Worm (Caenorhabditis elegans): Measurements from ENCODE around the gene cisd-1.
A peak's percentile ranks its signal among the peaks of the same experiment; 100 is the strongest.
"Not testable (repeated sequence)": the region's sequence is repeated elsewhere in the genome, so short reads cannot be mapped to it uniquely, and the experiment has no call there.

Gene cisd-1

DNA sequence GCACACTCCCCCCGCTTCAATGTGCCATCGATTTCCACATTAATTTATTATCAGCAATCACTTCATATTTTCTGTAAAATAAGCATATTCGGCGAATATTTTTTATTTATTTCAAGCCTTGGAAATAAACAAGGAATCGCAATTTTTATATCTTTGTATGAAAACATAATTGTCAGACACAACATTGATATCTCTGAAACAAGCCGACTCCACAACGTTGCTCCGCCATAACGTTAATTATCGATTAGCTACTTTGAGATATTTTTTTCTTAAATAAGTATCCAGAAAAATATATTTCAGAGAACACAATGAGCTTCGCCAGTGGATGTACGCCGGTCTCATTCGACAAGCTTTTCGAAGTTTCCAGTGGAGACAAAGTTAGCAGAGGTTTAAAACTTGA lies 25.6 kb downstream of the cisd-1 start, which contains the start of gene adbp-1:
TSS of gene adbp-1 (plus strand) at position 301 of the 400 bp plus-strand sequence.
- TF ChIP-seq unc-62 (GFP tag; optimal IDR thresholded peaks at IDR 0.05), result no peak
- no peak for TF ChIP-seq sem-2 (GFP tag; optimal IDR thresholded peaks at IDR 0.05)
- TF ChIP-seq drap-1 (GFP tag; optimal IDR thresholded peaks at IDR 0.05), result no peak
- TF ChIP-seq tbx-8 (GFP tag; optimal IDR thresholded peaks at IDR 0.05), result no peak
- no peak for TF ChIP-seq elt-3 (tag; optimal IDR thresholded peaks at IDR 0.05)
- TF ChIP-seq mls-2 (tag; optimal IDR thresholded peaks at IDR 0.05), result no peak
- TF ChIP-seq lin-32 (GFP tag; optimal IDR thresholded peaks at IDR 0.05), result no peak
- TF ChIP-seq cnd-1 (tag; optimal IDR thresholded peaks at IDR 0.05), result no peak
- TF ChIP-seq hlh-1 (tag; optimal IDR thresholded peaks at IDR 0.05), result no peak
- no peak for TF ChIP-seq ztf-11 (tag; optimal IDR thresholded peaks at IDR 0.05)
- TF ChIP-seq nhr-12 (tag; optimal IDR thresholded peaks at IDR 0.05), result no peak
- TF ChIP-seq nhr-2 (tag; optimal IDR thresholded peaks at IDR 0.05), result no peak
- no peak for TF ChIP-seq unc-120 (tag; optimal IDR thresholded peaks at IDR 0.05; ENCODE audit: poor library complexity, severe bottlenecking)
- no peak for TF ChIP-seq lin-13 (tag; optimal IDR thresholded peaks at IDR 0.05)
- no peak for TF ChIP-seq zip-8 (tag; optimal IDR thresholded peaks at IDR 0.05)
- no peak for TF ChIP-seq blmp-1 (tag; optimal IDR thresholded peaks at IDR 0.05)
- TF ChIP-seq lsy-2 (tag; optimal IDR thresholded peaks at IDR 0.05), result no peak
- no peak for TF ChIP-seq pha-4 (tag; optimal IDR thresholded peaks at IDR 0.05)
- no peak for TF ChIP-seq ces-1 (GFP tag; optimal IDR thresholded peaks at IDR 0.05)

DNA sequence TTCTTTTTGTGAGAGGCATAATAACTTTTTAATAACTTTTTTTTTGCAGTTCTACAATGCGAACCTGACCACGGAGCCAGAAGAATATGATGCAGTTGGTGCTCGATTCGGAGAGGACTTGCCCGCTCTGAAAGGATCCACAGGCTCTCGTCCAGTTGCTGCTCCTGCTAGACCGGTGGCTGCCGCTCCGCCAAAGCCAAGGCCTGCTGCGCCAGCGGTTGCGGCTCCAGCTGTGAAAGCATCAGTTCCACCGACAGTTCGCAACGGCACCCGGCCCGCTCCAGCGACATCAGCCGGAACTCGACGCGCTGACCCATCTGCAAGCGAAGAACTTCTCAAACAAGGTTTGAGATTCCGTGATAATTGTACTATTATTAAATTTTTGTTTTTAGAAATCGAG lies 26.3 kb downstream of the cisd-1 start:
- TF ChIP-seq mab-5 (tag; optimal IDR thresholded peaks at IDR 0.05) (no peak), elt-3 (tag; optimal IDR thresholded peaks at IDR 0.05) (no peak), lin-13 (tag; optimal IDR thresholded peaks at IDR 0.05) (no peak)

DNA sequence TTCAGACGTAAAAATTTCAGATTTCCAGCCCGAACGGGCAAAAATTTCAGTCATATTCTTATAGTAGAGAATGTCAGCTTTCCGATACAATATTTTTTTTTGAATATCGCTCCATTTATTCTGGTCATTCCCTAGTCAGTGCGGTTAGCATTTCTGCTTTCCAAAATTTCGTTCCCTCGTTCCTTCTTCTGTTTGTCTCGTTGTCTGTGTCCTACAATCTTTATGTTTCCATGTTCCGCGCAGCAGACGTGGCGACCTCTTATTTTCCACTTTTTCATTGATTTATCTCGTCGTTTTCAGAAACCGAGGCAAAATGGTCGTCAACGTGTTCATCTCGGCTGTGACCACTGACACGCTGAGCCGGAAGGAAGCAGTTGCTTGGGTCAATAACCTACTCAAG lies 27.0 kb downstream of the cisd-1 start, which contains the start of gene ebp-2:
TSS of gene ebp-2 (plus strand) at position 301 of the 400 bp plus-strand sequence.
- not testable (repeated sequence) for TF ChIP-seq blmp-1 (tag; optimal IDR thresholded peaks at IDR 0.05); nhr-237 (tag; optimal IDR thresholded peaks at IDR 0.05); elt-1 (tag; optimal IDR thresholded peaks at IDR 0.05; ENCODE audit: borderline replicate concordance, insufficient read depth)

DNA sequence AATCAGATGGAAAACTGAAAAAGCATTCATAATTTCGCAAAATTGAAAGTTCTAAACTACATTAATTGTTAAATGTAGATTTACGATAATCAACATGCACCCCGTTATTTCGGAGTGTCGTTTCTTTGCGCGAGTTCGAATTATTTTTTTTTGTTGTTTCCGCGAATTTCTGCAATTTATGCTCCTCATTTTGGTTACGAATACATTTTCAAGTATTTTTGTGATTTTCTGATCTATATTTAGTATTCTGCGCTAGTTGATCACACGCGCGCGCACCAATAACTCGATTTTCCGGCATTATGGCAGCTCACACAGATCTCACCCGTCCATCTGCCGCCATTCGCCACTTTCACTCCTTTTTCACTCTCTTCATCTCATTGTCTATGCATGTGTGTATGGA lies 29.2 kb downstream of the cisd-1 start, which contains the start of gene VW02B12L.2:
TSS of gene VW02B12L.2 (minus strand) at position 65 of the 400 bp plus-strand sequence.
- TF ChIP-seq unc-120 (tag; optimal IDR thresholded peaks at IDR 0.05; ENCODE audit: poor library complexity, severe bottlenecking) (no peak), flh-1 (GFP tag; optimal IDR thresholded peaks at IDR 0.05) (no peak), snpc-4 (tag; optimal IDR thresholded peaks at IDR 0.05) (no peak), nhr-76 (tag; optimal IDR thresholded peaks at IDR 0.05) (no peak), sptf-1 (tag; optimal IDR thresholded peaks at IDR 0.05) (no peak), lin-13 (tag; optimal IDR thresholded peaks at IDR 0.05) (peak; percentile 5), ceh-83 (GFP tag; optimal IDR thresholded peaks at IDR 0.05) (no peak), unc-39 (tag; optimal IDR thresholded peaks at IDR 0.05) (no peak), elt-1 (tag; optimal IDR thresholded peaks at IDR 0.05; ENCODE audit: borderline replicate concordance, insufficient read depth) (no peak), ham-2 (GFP tag; optimal IDR thresholded peaks at IDR 0.05) (peak; percentile 42), tbx-8 (GFP tag; optimal IDR thresholded peaks at IDR 0.05) (no peak), lsy-2 (tag; optimal IDR thresholded peaks at IDR 0.05) (no peak), ces-1 (GFP tag; optimal IDR thresholded peaks at IDR 0.05) (peak; percentile 94), pha-4 (tag; optimal IDR thresholded peaks at IDR 0.05) (no peak), zip-8 (tag; optimal IDR thresholded peaks at IDR 0.05) (no peak), unc-62 (GFP tag; optimal IDR thresholded peaks at IDR 0.05) (no peak), bed-3 (GFP tag; optimal IDR thresholded peaks at IDR 0.05) (no peak), nhr-12 (tag; optimal IDR thresholded peaks at IDR 0.05) (no peak), nhr-28 (tag; optimal IDR thresholded peaks at IDR 0.05) (no peak), mls-2 (tag; optimal IDR thresholded peaks at IDR 0.05) (no peak), M03D4.4 (tag; optimal IDR thresholded peaks at IDR 0.05) (no peak), ceh-43 (GFP tag; optimal IDR thresholded peaks at IDR 0.05) (no peak), lin-32 (GFP tag; optimal IDR thresholded peaks at IDR 0.05) (peak; percentile 45), ztf-11 (tag; optimal IDR thresholded peaks at IDR 0.05) (no peak), cnd-1 (tag; optimal IDR thresholded peaks at IDR 0.05) (peak; percentile 3), sem-2 (GFP tag; optimal IDR thresholded peaks at IDR 0.05) (no peak), nhr-2 (tag; optimal IDR thresholded peaks at IDR 0.05) (no peak), mep-1 (tag; optimal IDR thresholded peaks at IDR 0.05) (no peak), elt-3 (tag; optimal IDR thresholded peaks at IDR 0.05) (no peak), drap-1 (GFP tag; optimal IDR thresholded peaks at IDR 0.05) (no peak), hlh-1 (tag; optimal IDR thresholded peaks at IDR 0.05) (no peak)
